Worm (Caenorhabditis elegans) whole organism, L3 larva: ENCODE data around the gene CD4.1.
A peak's percentile ranks its signal among the peaks of the same experiment; 100 is the strongest.

Experiments used
- ZK546.5 ChIP-seq: sonication (generic microtip); optimal IDR thresholded peaks from 2 replicates; lab custom pipeline; 2017; ENCODE audit warnings: missing biosample characterization, missing genetic modification characterization
- aly-2 ChIP-seq: fragments of 150-350 bp; optimal IDR thresholded peaks from 2 replicates; lab custom pipeline; 2014; ENCODE audit warnings: missing biosample characterization, missing genetic modification characterization
- ama-1 ChIP-seq: fragments of 150-350 bp; optimal IDR thresholded peaks from 2 replicates; lab custom pipeline; 2018
- ceh-16 ChIP-seq: sonication (generic microtip); optimal IDR thresholded peaks from 2 replicates; lab custom pipeline; 2017; ENCODE audit warnings: missing biosample characterization, missing genetic modification characterization
- ceh-28 ChIP-seq: fragments of 150-350 bp; optimal IDR thresholded peaks from 2 replicates; lab custom pipeline; 2014; ENCODE audit warnings: missing biosample characterization, missing genetic modification reagents, missing genetic modification characterization
- ceh-82 ChIP-seq: fragments of 150-350 bp; optimal IDR thresholded peaks from 2 replicates; lab custom pipeline; 2014; ENCODE audit warnings: missing biosample characterization, missing genetic modification characterization
- ceh-9 ChIP-seq: sonication (generic microtip); optimal IDR thresholded peaks from 2 replicates; lab custom pipeline; 2018; ENCODE audit warnings: missing biosample characterization, missing genetic modification characterization
- daf-12 ChIP-seq: fragments of 150-350 bp; optimal IDR thresholded peaks from 2 replicates; lab custom pipeline; 2014; ENCODE audit warnings: missing biosample characterization, missing genetic modification reagents, missing genetic modification characterization
- egl-27 ChIP-seq: sonication (generic microtip); optimal IDR thresholded peaks from 4 replicates; lab custom pipeline; 2017; ENCODE audit warnings: missing biosample characterization, missing genetic modification reagents, missing genetic modification characterization
- egl-5 ChIP-seq: fragments of 150-350 bp; optimal IDR thresholded peaks from 2 replicates; lab custom pipeline; 2017; ENCODE audit warnings: missing biosample characterization, missing genetic modification reagents, missing genetic modification characterization, inconsistent platforms
- elt-1 ChIP-seq: fragments of 150-350 bp; optimal IDR thresholded peaks from 2 replicates; lab custom pipeline; 2014; ENCODE audit warnings: missing biosample characterization, missing genetic modification characterization
- elt-2 ChIP-seq: sonication (generic microtip); optimal IDR thresholded peaks from 2 replicates; lab custom pipeline; 2016; ENCODE audit warnings: missing genetic modification reagents, mild to moderate bottlenecking, missing genetic modification characterization, missing compliant biosample characterization
- eor-1 ChIP-seq, 2 experiments: fragments of 150-350 bp; optimal IDR thresholded peaks; 2 replicates each; lab custom pipeline; 2014 to 2018; ENCODE audit warnings: missing biosample characterization in 2 of 2, missing genetic modification characterization in 2 of 2
- fkh-10 ChIP-seq: sonication (generic microtip); optimal IDR thresholded peaks from 2 replicates; lab custom pipeline; 2017; ENCODE audit warnings: missing biosample characterization, missing genetic modification reagents, missing genetic modification characterization
- fkh-2 ChIP-seq: fragments of 150-350 bp; optimal IDR thresholded peaks from 2 replicates; lab custom pipeline; 2014; ENCODE audit warnings: missing biosample characterization, missing genetic modification reagents, missing genetic modification characterization
- hmg-11 ChIP-seq: sonication (generic microtip); optimal IDR thresholded peaks from 2 replicates; lab custom pipeline; 2016; ENCODE audit warnings: missing genetic modification characterization, missing compliant biosample characterization
- jun-1 ChIP-seq: fragments of 150-350 bp; optimal IDR thresholded peaks from 2 replicates; lab custom pipeline; 2014; ENCODE audit warnings: missing biosample characterization, missing genetic modification reagents, missing genetic modification characterization
- lin-39 ChIP-seq: fragments of 150-350 bp; optimal IDR thresholded peaks from 2 replicates; lab custom pipeline; 2018; ENCODE audit warnings: missing biosample characterization, missing genetic modification reagents, missing genetic modification characterization
- lsy-12 ChIP-seq: sonication (generic microtip); optimal IDR thresholded peaks from 2 replicates; lab custom pipeline; 2016; ENCODE audit warnings: mild to moderate bottlenecking, missing genetic modification characterization, missing compliant biosample characterization
- mdl-1 ChIP-seq: fragments of 150-350 bp; optimal IDR thresholded peaks from 2 replicates; lab custom pipeline; 2014; ENCODE audit warnings: missing biosample characterization, missing genetic modification characterization
- mml-1 ChIP-seq: fragments of 150-350 bp; sonication (generic microtip); optimal IDR thresholded peaks from 3 replicates; lab custom pipeline; 2014; ENCODE audit warnings: missing biosample characterization, missing genetic modification characterization
- nfya-1 ChIP-seq: sonication (generic microtip); optimal IDR thresholded peaks from 2 replicates; lab custom pipeline; 2017; ENCODE audit warnings: missing genetic modification characterization, mild to moderate bottlenecking, missing compliant biosample characterization, antibody characterized with exemption, moderate library complexity; ENCODE audit not compliant: insufficient read depth
- nhr-11 ChIP-seq: fragments of 150-350 bp; optimal IDR thresholded peaks from 2 replicates; lab custom pipeline; 2014; ENCODE audit warnings: missing biosample characterization, missing genetic modification characterization
- nhr-23 ChIP-seq: fragments of 150-350 bp; optimal IDR thresholded peaks from 2 replicates; lab custom pipeline; 2014; ENCODE audit warnings: missing biosample characterization, missing genetic modification reagents, missing genetic modification characterization
- nhr-237 ChIP-seq: fragments of 150-350 bp; optimal IDR thresholded peaks from 2 replicates; lab custom pipeline; 2014; ENCODE audit warnings: missing biosample characterization, missing genetic modification characterization
- nhr-25 ChIP-seq: sonication (generic microtip); optimal IDR thresholded peaks from 2 replicates; lab custom pipeline; 2017; ENCODE audit warnings: missing biosample characterization, missing genetic modification characterization
- nhr-28 ChIP-seq: fragments of 150-350 bp; optimal IDR thresholded peaks from 2 replicates; lab custom pipeline; 2014; ENCODE audit warnings: missing biosample characterization, missing genetic modification characterization
- nhr-43 ChIP-seq: sonication (generic microtip); optimal IDR thresholded peaks from 2 replicates; lab custom pipeline; 2016; ENCODE audit warnings: mild to moderate bottlenecking, missing genetic modification characterization, missing compliant biosample characterization; ENCODE audit not compliant: poor library complexity, severe bottlenecking
- nhr-76 ChIP-seq: fragments of 150-350 bp; sonication (generic microtip); optimal IDR thresholded peaks from 5 replicates; lab custom pipeline; 2014; ENCODE audit warnings: missing biosample characterization, missing genetic modification characterization
- nhr-77 ChIP-seq: fragments of 150-350 bp; optimal IDR thresholded peaks from 2 replicates; lab custom pipeline; 2014; ENCODE audit warnings: missing biosample characterization, missing genetic modification characterization
- pha-4 ChIP-seq: fragments of 150-350 bp; optimal IDR thresholded peaks from 2 replicates; lab custom pipeline; 2014; ENCODE audit warnings: missing biosample characterization, missing genetic modification reagents, missing genetic modification characterization
- pqm-1 ChIP-seq: fragments of 150-350 bp; optimal IDR thresholded peaks from 2 replicates; lab custom pipeline; 2017; ENCODE audit warnings: missing biosample characterization, missing genetic modification characterization, inconsistent platforms
- sea-2 ChIP-seq: fragments of 150-350 bp; sonication (generic microtip); optimal IDR thresholded peaks from 4 replicates; lab custom pipeline; 2014; ENCODE audit warnings: missing biosample characterization, missing genetic modification reagents, missing genetic modification characterization
- skn-1 ChIP-seq: fragments of 150-350 bp; optimal IDR thresholded peaks from 2 replicates; lab custom pipeline; 2014; ENCODE audit warnings: missing biosample characterization, missing genetic modification characterization
- snpc-4 ChIP-seq: fragments of 150-350 bp; optimal IDR thresholded peaks from 2 replicates; lab custom pipeline; 2014; ENCODE audit warnings: missing biosample characterization, missing genetic modification characterization
- tbx-2 ChIP-seq: sonication (generic microtip); optimal IDR thresholded peaks from 2 replicates; lab custom pipeline; 2016; ENCODE audit warnings: mild to moderate bottlenecking, missing genetic modification characterization, missing compliant biosample characterization
- unc-62 ChIP-seq: fragments of 150-350 bp; sonication (generic microtip); optimal IDR thresholded peaks from 4 replicates; lab custom pipeline; 2014; ENCODE audit warnings: missing biosample characterization, missing genetic modification reagents, missing genetic modification characterization
- ztf-11 ChIP-seq: fragments of 150-350 bp; optimal IDR thresholded peaks from 2 replicates; lab custom pipeline; 2014; ENCODE audit warnings: missing biosample characterization, missing genetic modification characterization

Gene CD4.1

ce11 chrV:5606255-5606654, at the start of gene CD4.1:
Gene CD4.1 (plus strand): TSS chrV:5606555.
- TF ChIP-seq ceh-28 (no peak), ama-1 (lab: Kevin White, UChicago) (no peak), sea-2 (GFP tag; lab: Kevin White, UChicago) (no peak), ceh-16 (tag; lab: Kevin White, UChicago) (no peak), tbx-2 (no peak), ceh-82 (no peak), egl-27 (tag; lab: Kevin White, UChicago) (no peak), hmg-11 (tag; lab: Kevin White, UChicago) (no peak), lin-39 (tag; lab: Kevin White, UChicago) (no peak), ZK546.5 (tag; lab: Kevin White, UChicago) (no peak), nhr-77 (tag; lab: Kevin White, UChicago) (no peak), nhr-11 (tag; lab: Kevin White, UChicago) (no peak), fkh-2 (tag; lab: Kevin White, UChicago) (no peak), nfya-1 (no peak), nhr-237 (tag; lab: Kevin White, UChicago) (no peak)

- TF ChIP-seq ceh-9 (tag; lab: Kevin White, UChicago) (no peak), elt-2 (tag; lab: Kevin White, UChicago) (peak; percentile 24)
- TF ChIP-seq, all 47 proteins: peak for 1
Observed at ce11 chrV:5558590-5558989, 47.8 kb upstream of the CD4.1 start, which contains the start of gene glb-5. Gene glb-5 (plus strand): TSS chrV:5558890.

ce11 chrV:5559882-5560281, 46.5 kb upstream of the CD4.1 start:
- peak; percentile 95 for TF ChIP-seq elt-2 (tag; lab: Kevin White, UChicago)
- no peak for TF ChIP-seq ztf-11
- no peak for TF ChIP-seq ceh-28
- TF ChIP-seq snpc-4 (tag; lab: Kevin White, UChicago): no peak
- TF ChIP-seq pqm-1: peak; percentile 94
- TF ChIP-seq jun-1 (tag; lab: Kevin White, UChicago): peak; percentile 4
- TF ChIP-seq pha-4 (tag; lab: Kevin White, UChicago): peak; percentile 50

ce11 chrV:5567119-5567518, 39.2 kb upstream of the CD4.1 start, which contains the start of gene C18C4.7:
Gene C18C4.7 (minus strand): TSS chrV:5567219.
- TF ChIP-seq tbx-2 (no peak), nhr-43 (tag; lab: Kevin White, UChicago) (no peak), pha-4 (tag; lab: Kevin White, UChicago) (no peak), elt-1 (tag; lab: Kevin White, UChicago) (no peak), nhr-11 (tag; lab: Kevin White, UChicago) (no peak)

- TF ChIP-seq egl-5: no peak
- no peak for TF ChIP-seq sea-2 (GFP tag; lab: Kevin White, UChicago)
- no peak for TF ChIP-seq nhr-76 (tag; lab: Kevin White, UChicago)
- no peak for TF ChIP-seq aly-2 (tag; lab: Kevin White, UChicago)
- TF ChIP-seq ama-1 (lab: Kevin White, UChicago): no peak
- no peak for TF ChIP-seq jun-1 (tag; lab: Kevin White, UChicago)
- no peak for TF ChIP-seq elt-2 (tag; lab: Kevin White, UChicago)
- no peak for TF ChIP-seq hmg-11 (tag; lab: Kevin White, UChicago)
Observed at ce11 chrV:5570433-5570832, 35.9 kb upstream of the CD4.1 start, which contains the start of gene glb-6. Gene glb-6 (minus strand): TSS chrV:5570533.

ce11 chrV:5571691-5572090, 34.7 kb upstream of the CD4.1 start:
- no peak for TF ChIP-seq mml-1 (tag; lab: Kevin White, UChicago)
- peak; percentile 53 for TF ChIP-seq fkh-10 (GFP tag; lab: Kevin White, UChicago)

ce11 chrV:5576008-5576407, 30.3 kb upstream of the CD4.1 start:
- TF ChIP-seq egl-27 (tag; lab: Kevin White, UChicago): no peak
- no peak for TF ChIP-seq daf-12 (tag; lab: Kevin White, UChicago)
- no peak for TF ChIP-seq ceh-9 (tag; lab: Kevin White, UChicago)
- no peak for TF ChIP-seq eor-1 (tag; optimal IDR thresholded peaks at IDR 0.05; lab: Kevin White, UChicago)
- TF ChIP-seq fkh-2 (tag; lab: Kevin White, UChicago): no peak
- TF ChIP-seq unc-62 (GFP tag; lab: Kevin White, UChicago): no peak
- no peak for TF ChIP-seq nhr-23 (tag; lab: Kevin White, UChicago)
- no peak for TF ChIP-seq lsy-12 (tag; lab: Kevin White, UChicago)
- peak; percentile 11 for TF ChIP-seq nfya-1
- peak; percentile 68 for TF ChIP-seq skn-1 (tag; lab: Kevin White, UChicago)
- TF ChIP-seq jun-1 (tag; lab: Kevin White, UChicago): peak; percentile 59
- TF ChIP-seq nhr-11 (tag; lab: Kevin White, UChicago): no peak
- TF ChIP-seq elt-2 (tag; lab: Kevin White, UChicago): peak; percentile 76
- no peak for TF ChIP-seq mdl-1 (tag; lab: Kevin White, UChicago)
- TF ChIP-seq pha-4 (tag; lab: Kevin White, UChicago): peak; percentile 65
- TF ChIP-seq nhr-25: no peak
- no peak for TF ChIP-seq elt-1 (tag; lab: Kevin White, UChicago)
- no peak for TF ChIP-seq mml-1 (tag; lab: Kevin White, UChicago)
- no peak for TF ChIP-seq nhr-28 (tag; lab: Kevin White, UChicago)
- peak; percentile 29 for TF ChIP-seq nhr-43 (tag; lab: Kevin White, UChicago)
- peak; percentile 42 for TF ChIP-seq hmg-11 (tag; lab: Kevin White, UChicago)
- TF ChIP-seq pqm-1: peak; percentile 53
- TF ChIP-seq ama-1 (lab: Kevin White, UChicago): peak; percentile 30
- TF ChIP-seq snpc-4 (tag; lab: Kevin White, UChicago): peak; percentile 98
